Worm (Caenorhabditis elegans) whole organism, L2 larva: ENCODE data around the gene lron-10.

Experiments used
- blmp-1 ChIP-seq: sonication (generic microtip); optimal IDR thresholded peaks from 2 replicates; lab custom pipeline; 2017; ENCODE audit warnings: missing genetic modification characterization, mild to moderate bottlenecking, missing compliant biosample characterization, antibody characterized with exemption, moderate library complexity; ENCODE audit not compliant: insufficient read depth
- nhr-11 ChIP-seq: fragments of 150-350 bp; optimal IDR thresholded peaks from 2 replicates; lab custom pipeline; 2014; ENCODE audit warnings: missing biosample characterization, missing genetic modification characterization
- nhr-12 ChIP-seq: fragments of 150-350 bp; optimal IDR thresholded peaks from 2 replicates; lab custom pipeline; 2014; ENCODE audit warnings: missing biosample characterization, missing genetic modification characterization

DNA sequence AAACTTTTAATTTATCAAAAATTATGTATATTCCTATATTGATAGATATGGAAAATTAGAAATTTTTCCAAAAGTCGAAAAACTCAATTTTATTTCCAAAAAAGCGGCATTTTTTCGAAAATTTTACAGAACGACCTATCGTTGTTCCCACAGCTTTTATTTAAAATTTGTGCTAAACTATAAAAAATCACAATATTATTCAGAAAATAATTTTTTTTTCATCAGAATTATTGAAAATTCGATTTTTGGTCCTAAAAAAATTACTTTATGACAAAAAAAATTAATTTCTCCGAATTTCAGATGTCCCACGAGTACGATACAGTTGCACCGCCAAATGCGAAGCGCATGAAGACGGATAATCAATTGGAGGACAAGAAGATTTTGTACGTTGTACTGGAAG, 28.1 kb upstream of the lron-10 start, which contains the start of gene emg-1:
- TF ChIP-seq nhr-12 (tag; lab: Kevin White, UChicago) (no peak), blmp-1 (no peak), nhr-11 (tag; lab: Kevin White, UChicago) (no peak)
